Worm (Caenorhabditis elegans): Measurements from ENCODE around the gene nlp-51.
A peak's percentile ranks its signal among the peaks of the same experiment; 100 is the strongest.

The nlp-51 gene

ce11 chrII:11312223-11312622, 7.3 kb downstream of the nlp-51 start, which contains the start of gene T24F1.7:
Gene T24F1.7 (plus strand): TSS chrII:11312523.
- no peak for TF ChIP-seq pha-4 (tag; optimal IDR thresholded peaks at IDR 0.05)
- TF ChIP-seq unc-62 (GFP tag; optimal IDR thresholded peaks at IDR 0.05), result no peak
- no peak for TF ChIP-seq ztf-11 (tag; optimal IDR thresholded peaks at IDR 0.05)
- TF ChIP-seq nhr-237 (tag; optimal IDR thresholded peaks at IDR 0.05), result no peak
- no peak for TF ChIP-seq lin-15B (tag; optimal IDR thresholded peaks at IDR 0.05)
- TF ChIP-seq eor-1 (tag; optimal IDR thresholded peaks at IDR 0.05), result no peak
- TF ChIP-seq nhr-43 (tag; optimal IDR thresholded peaks at IDR 0.05; ENCODE audit: poor library complexity, severe bottlenecking), result no peak
- no peak for TF ChIP-seq elt-1 (tag; optimal IDR thresholded peaks at IDR 0.05)
- no peak for TF ChIP-seq lin-39 (tag; optimal IDR thresholded peaks at IDR 0.05)
- no peak for TF ChIP-seq skn-1 (tag; optimal IDR thresholded peaks at IDR 0.05)
- TF ChIP-seq nhr-77 (tag; optimal IDR thresholded peaks at IDR 0.05), result no peak
- TF ChIP-seq ceh-16 (tag; optimal IDR thresholded peaks at IDR 0.05), result no peak
- no peak for TF ChIP-seq fkh-2 (tag; optimal IDR thresholded peaks at IDR 0.05)
- no peak for TF ChIP-seq fos-1 (tag; optimal IDR thresholded peaks at IDR 0.05)
- TF ChIP-seq elt-3 (tag; optimal IDR thresholded peaks at IDR 0.05), result no peak
- TF ChIP-seq ceh-9 (tag; optimal IDR thresholded peaks at IDR 0.05), result no peak
- no peak for TF ChIP-seq jun-1 (tag; optimal IDR thresholded peaks at IDR 0.05)

- TF ChIP-seq ceh-82 (tag; optimal IDR thresholded peaks at IDR 0.05) (no peak), zag-1 (tag; optimal IDR thresholded peaks at IDR 0.05) (no peak), nhr-76 (tag; optimal IDR thresholded peaks at IDR 0.05) (no peak), skn-1 (tag; optimal IDR thresholded peaks at IDR 0.05) (no peak), fos-1 (tag; optimal IDR thresholded peaks at IDR 0.05) (no peak), daf-12 (tag; optimal IDR thresholded peaks at IDR 0.05) (no peak), hmg-11 (tag; optimal IDR thresholded peaks at IDR 0.05) (no peak), mdl-1 (tag; optimal IDR thresholded peaks at IDR 0.05) (no peak), lin-15B (tag; optimal IDR thresholded peaks at IDR 0.05) (no peak), unc-62 (GFP tag; optimal IDR thresholded peaks at IDR 0.05) (no peak), nfya-1 (tag; optimal IDR thresholded peaks at IDR 0.05; ENCODE audit: insufficient read depth) (no peak), sea-2 (GFP tag; optimal IDR thresholded peaks at IDR 0.05) (no peak), unc-39 (tag; optimal IDR thresholded peaks at IDR 0.05) (no peak), R02D3.7 (tag; optimal IDR thresholded peaks at IDR 0.05) (no peak), nhr-12 (tag; optimal IDR thresholded peaks at IDR 0.05) (no peak), ceh-9 (tag; optimal IDR thresholded peaks at IDR 0.05) (no peak), egl-5 (tag; optimal IDR thresholded peaks at IDR 0.05) (no peak), ama-1 (optimal IDR thresholded peaks at IDR 0.05) (no peak), lin-39 (tag; optimal IDR thresholded peaks at IDR 0.05) (no peak)
Observed at ce11 chrII:11307953-11308352, 11.5 kb downstream of the nlp-51 start.

ce11 chrII:11307332-11307731, 12.2 kb downstream of the nlp-51 start:
- TF ChIP-seq ceh-9 (tag; optimal IDR thresholded peaks at IDR 0.05) (no peak), nhr-25 (tag; optimal IDR thresholded peaks at IDR 0.05) (peak; percentile 79), ZK546.5 (tag; optimal IDR thresholded peaks at IDR 0.05) (no peak), nhr-237 (tag; optimal IDR thresholded peaks at IDR 0.05) (no peak), nfya-1 (tag; optimal IDR thresholded peaks at IDR 0.05; ENCODE audit: insufficient read depth) (peak; percentile 56), nhr-23 (tag; optimal IDR thresholded peaks at IDR 0.05) (peak; percentile 26)

ce11 chrII:11305627-11306449, 13.7 kb downstream of the nlp-51 start, which contains the start of gene rsf-1:
Gene rsf-1 (plus strand): TSS chrII:11306399.
- no peak for TF ChIP-seq elt-1 (tag; optimal IDR thresholded peaks at IDR 0.05)
- TF ChIP-seq pha-4 (tag; optimal IDR thresholded peaks at IDR 0.05), result peak; percentile 76
- no peak for TF ChIP-seq lsy-12 (tag; optimal IDR thresholded peaks at IDR 0.05)
- TF ChIP-seq lin-15B (tag; optimal IDR thresholded peaks at IDR 0.05), result no peak
- TF ChIP-seq mml-1 (tag; optimal IDR thresholded peaks at IDR 0.05), result no peak
- peak; percentile 29 for TF ChIP-seq hmg-11 (tag; optimal IDR thresholded peaks at IDR 0.05)
- TF ChIP-seq fos-1 (tag; optimal IDR thresholded peaks at IDR 0.05), result no peak
- TF ChIP-seq daf-12 (tag; optimal IDR thresholded peaks at IDR 0.05), result no peak
- TF ChIP-seq nhr-25 (tag; optimal IDR thresholded peaks at IDR 0.05), result no peak
- no peak for TF ChIP-seq fkh-10 (GFP tag; optimal IDR thresholded peaks at IDR 0.05)
- TF ChIP-seq aly-2 (tag; optimal IDR thresholded peaks at IDR 0.05), result no peak
- TF ChIP-seq ceh-16 (tag; optimal IDR thresholded peaks at IDR 0.05), result no peak
- peak; percentile 44 for TF ChIP-seq lin-39 (tag; optimal IDR thresholded peaks at IDR 0.05)
- no peak for TF ChIP-seq ztf-11 (tag; optimal IDR thresholded peaks at IDR 0.05)
- TF ChIP-seq egl-5 (tag; optimal IDR thresholded peaks at IDR 0.05), result no peak
- no peak for TF ChIP-seq nhr-76 (tag; optimal IDR thresholded peaks at IDR 0.05)
- TF ChIP-seq nhr-28 (tag; optimal IDR thresholded peaks at IDR 0.05), result no peak
- TF ChIP-seq tbx-2 (tag; optimal IDR thresholded peaks at IDR 0.05), result no peak
- TF ChIP-seq nhr-77 (tag; optimal IDR thresholded peaks at IDR 0.05), result no peak
- TF ChIP-seq elt-2 (tag; optimal IDR thresholded peaks at IDR 0.05), result peak; percentile 15
- peak; percentile 34 for TF ChIP-seq snpc-4 (tag; optimal IDR thresholded peaks at IDR 0.05)
- no peak for TF ChIP-seq ceh-28 (tag; optimal IDR thresholded peaks at IDR 0.05)
- TF ChIP-seq nhr-12 (tag; optimal IDR thresholded peaks at IDR 0.05), result no peak
- no peak for TF ChIP-seq fkh-2 (tag; optimal IDR thresholded peaks at IDR 0.05)
- TF ChIP-seq ZK546.5 (tag; optimal IDR thresholded peaks at IDR 0.05), result no peak
- TF ChIP-seq nhr-237 (tag; optimal IDR thresholded peaks at IDR 0.05), result no peak
- TF ChIP-seq nhr-67 (tag; optimal IDR thresholded peaks at IDR 0.05), result no peak
- TF ChIP-seq ama-1 (optimal IDR thresholded peaks at IDR 0.05), result no peak
- peak; percentile 15 for TF ChIP-seq nhr-43 (tag; optimal IDR thresholded peaks at IDR 0.05; ENCODE audit: poor library complexity, severe bottlenecking)
- TF ChIP-seq nhr-11 (tag; optimal IDR thresholded peaks at IDR 0.05), result no peak

Measured in whole organism, L3 larva.